Worm (Caenorhabditis elegans): Measurements from ENCODE around the gene F46B6.2.

F46B6.2 gene

ce11 chrV:9768828-9769778 lies 3.0 kb upstream of the F46B6.2 start, which contains the start of gene unc-42:
Gene unc-42 (minus strand): TSS chrV:9769391.
- peak; percentile 69 for TF ChIP-seq ceh-31 (tag; optimal IDR thresholded peaks at IDR 0.05)
- peak; percentile 33 for TF ChIP-seq nfya-1 (tag; optimal IDR thresholded peaks at IDR 0.05)
- no peak for TF ChIP-seq hlh-30 (tag; optimal IDR thresholded peaks at IDR 0.05; ENCODE audit: insufficient read depth)
- no peak for TF ChIP-seq ceh-9 (tag; optimal IDR thresholded peaks at IDR 0.05)
- no peak for TF ChIP-seq ceh-18 (tag; optimal IDR thresholded peaks at IDR 0.05)

- no peak for TF ChIP-seq gmeb-2 (tag; optimal IDR thresholded peaks at IDR 0.05)
- no peak for TF ChIP-seq ceh-45 (GFP tag; IDR thresholded peaks at IDR 0.05)
- TF ChIP-seq ceh-14 (tag; optimal IDR thresholded peaks at IDR 0.05): no peak
- TF ChIP-seq tbx-7 (tag; optimal IDR thresholded peaks at IDR 0.05): no peak
- TF ChIP-seq pag-3 (tag; optimal IDR thresholded peaks at IDR 0.05; ENCODE audit: borderline replicate concordance): no peak
- no peak for TF ChIP-seq T23F11.4 (GFP tag; optimal IDR thresholded peaks at IDR 0.05)
- TF ChIP-seq mec-3 (tag; optimal IDR thresholded peaks at IDR 0.05; ENCODE audit: borderline replicate concordance): no peak
- TF ChIP-seq ceh-6 (GFP tag; optimal IDR thresholded peaks at IDR 0.05): no peak
- TF ChIP-seq unc-86 (tag; optimal IDR thresholded peaks at IDR 0.05): no peak
- no peak for TF ChIP-seq fkh-6 (tag; optimal IDR thresholded peaks at IDR 0.05)
- TF ChIP-seq hlh-8 (tag; optimal IDR thresholded peaks at IDR 0.05): no peak
- no peak for TF ChIP-seq ahr-1 (tag; optimal IDR thresholded peaks at IDR 0.05)
- TF ChIP-seq unc-3 (GFP tag; conservative IDR thresholded peaks at IDR 0.05): no peak
- TF ChIP-seq unc-3 (tag; optimal IDR thresholded peaks at IDR 0.05): no peak
- TF ChIP-seq lim-6 (tag; optimal IDR thresholded peaks at IDR 0.05): no peak
- no peak for TF ChIP-seq Y22D7AL.16 (tag; optimal IDR thresholded peaks at IDR 0.05)
- no peak for TF ChIP-seq pha-2 (tag; optimal IDR thresholded peaks at IDR 0.05)
- TF ChIP-seq eyg-1 (tag; optimal IDR thresholded peaks at IDR 0.05): no peak
- no peak for TF ChIP-seq dve-1 (tag; optimal IDR thresholded peaks at IDR 0.05)
These were observed 774 bp upstream of the F46B6.2 start for ce11 chrV:9771311-9771710.

- TF ChIP-seq C08G9.2 (tag; optimal IDR thresholded peaks at IDR 0.05): no peak
- no peak for TF ChIP-seq pha-4 (tag; optimal IDR thresholded peaks at IDR 0.05)
- TF ChIP-seq hlh-13 (GFP tag; optimal IDR thresholded peaks at IDR 0.05): no peak
- TF ChIP-seq K02D7.2 (tag; optimal IDR thresholded peaks at IDR 0.05): no peak
- TF ChIP-seq pha-2 (tag; optimal IDR thresholded peaks at IDR 0.05): no peak
These were observed 3.6 kb downstream of the F46B6.2 start, which contains the start of gene F46B6.12 for ce11 chrV:9775734-9776133. Gene F46B6.12 (minus strand): TSS chrV:9775834.

DNA sequence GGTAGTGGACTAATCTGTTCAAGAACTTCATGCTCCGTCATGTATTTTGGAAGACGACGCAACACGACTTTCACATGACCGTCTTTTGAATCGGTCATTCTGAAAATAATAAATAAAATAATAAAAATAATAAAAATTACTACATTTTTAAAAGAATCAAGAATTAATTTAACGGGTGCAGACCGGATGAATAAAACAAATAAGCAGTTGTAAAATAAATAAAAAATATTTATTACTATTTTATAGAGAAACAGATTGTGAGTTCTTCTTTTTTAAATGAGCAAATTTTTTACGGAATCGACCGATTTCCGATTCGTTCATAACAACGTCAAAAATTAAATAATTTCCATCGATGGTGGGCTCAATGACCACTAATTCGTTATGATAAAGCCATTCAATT lies 5.6 kb downstream of the F46B6.2 start, which contains the start of gene smg-4:
TSS of gene smg-4 (minus strand) at position 101 of the 400 bp plus-strand sequence.
- TF ChIP-seq ceh-6 (GFP tag; optimal IDR thresholded peaks at IDR 0.05) (no peak), ceh-31 (tag; optimal IDR thresholded peaks at IDR 0.05) (no peak), Y22D7AL.16 (tag; optimal IDR thresholded peaks at IDR 0.05) (no peak), pqm-1 (tag; optimal IDR thresholded peaks at IDR 0.05) (no peak), ceh-45 (GFP tag; IDR thresholded peaks at IDR 0.05) (no peak), npax-4 (tag; optimal IDR thresholded peaks at IDR 0.05) (no peak), che-1 (tag; optimal IDR thresholded peaks at IDR 0.05) (no peak), F13H6.1 (tag; optimal IDR thresholded peaks at IDR 0.05) (no peak), syd-9 (tag; optimal IDR thresholded peaks at IDR 0.05) (no peak), unc-42 (tag; optimal IDR thresholded peaks at IDR 0.05) (no peak), ceh-14 (tag; optimal IDR thresholded peaks at IDR 0.05) (no peak), pha-4 (tag; optimal IDR thresholded peaks at IDR 0.05) (no peak), T23F11.4 (GFP tag; optimal IDR thresholded peaks at IDR 0.05) (no peak), K02D7.2 (tag; optimal IDR thresholded peaks at IDR 0.05) (no peak), ceh-18 (tag; optimal IDR thresholded peaks at IDR 0.05) (no peak), lim-6 (tag; optimal IDR thresholded peaks at IDR 0.05) (no peak), gmeb-2 (tag; optimal IDR thresholded peaks at IDR 0.05) (no peak), dve-1 (tag; optimal IDR thresholded peaks at IDR 0.05) (no peak)

Measured in whole organism, late embryonic.